Fruit fly (Drosophila melanogaster): ENCODE measurements around the gene SPR.

Gene SPR

DNA sequence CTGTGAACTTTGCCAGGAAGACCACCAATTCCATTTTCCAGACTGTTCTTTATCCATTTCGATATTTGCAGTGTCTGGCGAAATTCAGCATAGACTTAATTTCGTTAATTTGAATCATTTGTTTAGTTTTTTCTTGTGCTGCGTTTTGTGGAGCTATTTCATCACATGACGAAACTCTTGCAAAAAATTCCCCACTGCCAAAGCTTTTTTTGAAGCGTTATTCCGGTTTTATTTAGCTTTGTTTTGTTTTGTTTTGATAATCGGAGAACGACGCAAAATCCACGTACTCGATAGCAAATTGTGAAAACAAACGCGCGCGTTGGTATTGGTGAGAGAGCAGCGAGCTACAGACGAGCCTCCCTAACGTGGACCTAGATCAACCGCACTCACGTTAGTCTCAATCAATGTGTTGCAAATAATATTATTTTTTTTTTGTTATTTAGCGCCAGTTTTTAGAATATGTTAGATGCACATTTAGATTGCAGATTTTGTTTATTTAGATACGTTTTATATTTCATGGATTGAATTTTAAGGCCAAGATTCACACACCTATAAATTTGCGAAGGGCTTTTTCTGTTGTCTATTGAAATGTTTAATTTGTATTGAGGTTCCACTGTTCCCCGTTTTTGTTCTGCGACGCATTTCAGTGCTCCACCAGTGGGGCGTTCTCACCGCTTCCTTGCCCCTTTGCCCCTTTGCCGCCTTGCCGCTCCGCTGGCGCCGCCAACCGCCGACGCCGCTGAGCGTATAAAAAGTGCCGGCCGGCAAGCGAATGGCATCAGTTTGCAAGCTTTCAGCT, 16.5 kb upstream of the SPR start:
- no peak for TF ChIP-seq CTCF (optimal IDR thresholded peaks at IDR 0.05)
- TF ChIP-seq CG8478 (optimal IDR thresholded peaks at IDR 0.05), result no peak

DNA sequence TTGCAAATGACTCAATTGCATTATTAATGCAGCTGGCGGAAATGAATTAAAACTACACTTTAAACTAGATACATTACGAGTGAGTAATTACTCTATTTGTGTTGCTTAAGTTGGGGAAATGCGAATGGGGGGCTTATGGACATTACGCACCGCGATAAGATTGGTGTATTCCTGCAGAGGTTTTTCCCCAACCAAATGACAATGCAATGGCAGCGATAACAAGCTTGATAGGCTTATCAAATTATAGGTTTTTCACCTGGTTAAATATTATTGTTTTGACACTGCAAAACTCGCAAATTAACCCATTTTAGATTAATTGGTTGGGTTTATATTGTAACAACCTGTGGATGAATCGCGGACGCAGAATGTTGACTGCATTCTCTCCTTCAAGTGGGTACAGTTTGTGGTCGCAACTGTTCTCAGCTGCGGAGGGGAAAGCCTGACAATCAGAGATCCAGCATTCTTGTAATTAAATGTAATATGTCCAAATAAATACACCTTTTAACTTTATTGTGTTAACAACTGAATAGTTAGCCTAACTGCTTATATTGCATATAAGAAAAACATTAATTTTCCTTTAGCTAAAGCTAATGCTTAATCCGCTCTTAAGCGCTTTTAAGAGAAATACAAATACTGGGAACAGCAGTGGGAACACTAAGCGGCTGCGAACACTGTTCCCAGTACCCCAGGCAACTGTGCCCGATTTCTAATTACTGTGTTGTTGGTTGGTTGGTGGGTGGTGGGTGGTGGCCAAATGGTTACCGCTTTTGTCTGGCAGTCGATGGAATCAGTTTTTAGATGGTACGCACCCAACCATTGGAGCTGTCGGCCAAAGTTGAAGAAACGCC, 13.6 kb upstream of the SPR start:
- no peak for TF ChIP-seq CTCF (optimal IDR thresholded peaks at IDR 0.05)
- no peak for TF ChIP-seq CG8478 (optimal IDR thresholded peaks at IDR 0.05)

DNA sequence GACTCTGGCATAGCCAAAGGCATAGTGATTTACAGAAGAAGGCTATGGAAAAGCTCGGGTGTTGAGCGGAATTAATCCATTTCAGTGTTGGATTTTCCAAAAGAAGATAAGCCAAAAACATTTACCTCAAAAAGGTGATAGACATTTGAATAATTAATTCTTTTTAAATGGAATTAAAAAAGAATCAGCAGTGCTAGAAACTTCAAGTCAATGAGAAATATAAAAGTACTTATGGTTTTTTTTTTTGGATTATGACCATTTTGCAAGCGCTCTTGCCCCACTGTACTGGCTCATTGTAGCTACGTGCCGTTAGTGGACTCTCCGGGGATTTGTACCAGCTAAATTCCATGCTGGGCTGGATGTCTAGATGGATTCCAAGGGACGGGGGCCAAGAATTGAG, 39.4 kb downstream of the SPR start:
- TF ChIP-seq CG8478 (optimal IDR thresholded peaks at IDR 0.05) (no peak), CTCF (optimal IDR thresholded peaks at IDR 0.05) (no peak)

DNA sequence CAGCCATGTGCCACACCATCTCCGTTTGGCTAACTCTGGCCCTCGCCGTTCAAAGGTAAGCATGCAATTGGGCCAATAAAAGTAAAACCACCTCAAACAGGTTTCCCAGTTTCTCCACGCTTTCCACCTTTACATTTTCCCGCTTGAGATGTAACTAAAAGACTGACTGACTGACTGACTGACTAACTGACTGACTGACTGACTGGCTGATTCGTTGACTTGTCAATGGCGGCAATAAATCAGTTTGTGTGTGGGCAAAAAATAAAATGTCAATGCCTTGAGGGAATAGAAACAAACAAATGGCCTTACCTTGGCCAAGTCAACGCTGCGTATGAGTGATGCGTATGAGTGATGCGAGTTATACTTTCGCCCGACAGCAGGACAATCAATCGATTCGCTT, 40.9 kb downstream of the SPR start:
- TF ChIP-seq CG8478 (optimal IDR thresholded peaks at IDR 0.05) (no peak), CTCF (optimal IDR thresholded peaks at IDR 0.05) (no peak)

DNA sequence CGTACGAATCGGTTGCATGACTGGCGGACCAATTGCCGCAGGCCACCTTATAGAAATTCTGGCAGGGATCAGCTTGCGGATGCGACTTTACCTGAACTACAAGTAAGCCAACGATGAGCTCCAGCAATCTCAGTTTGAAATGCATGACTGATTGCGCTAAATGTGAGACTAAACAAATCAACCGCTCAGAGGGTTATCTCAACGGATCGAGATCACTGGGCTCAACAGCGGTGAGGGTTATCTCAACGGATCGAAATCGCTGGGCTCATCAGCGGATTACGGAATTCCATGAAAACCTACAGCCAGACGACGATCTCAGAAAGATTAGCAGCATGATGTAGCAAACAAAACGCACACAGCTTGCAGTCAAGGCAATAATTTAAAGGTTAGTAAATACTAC, 49.4 kb downstream of the SPR start, which contains the start of gene frma:
frma (minus strand) TSS at position 152 of the 400 bp plus-strand sequence.
- TF ChIP-seq CTCF (optimal IDR thresholded peaks at IDR 0.05), result no peak
- TF ChIP-seq CG8478 (optimal IDR thresholded peaks at IDR 0.05), result no peak

DNA sequence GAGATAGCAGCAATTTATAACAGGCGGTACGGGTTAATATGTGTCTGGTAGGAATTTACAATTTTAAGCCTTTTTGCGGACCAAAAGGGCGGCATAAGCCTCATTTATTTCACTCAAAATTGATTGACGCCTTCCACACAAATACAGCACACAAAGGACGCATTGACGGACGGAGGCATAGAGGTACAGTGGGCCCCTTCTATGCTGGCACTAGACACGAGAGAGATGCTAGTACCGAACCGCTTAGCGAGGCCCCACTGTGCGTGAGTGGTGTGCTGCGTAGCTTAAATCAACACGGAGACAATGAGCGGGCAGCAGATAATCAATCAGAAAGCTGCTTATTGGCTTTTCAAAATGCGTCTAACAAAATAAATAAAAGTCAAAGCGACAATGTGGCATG, 50.3 kb downstream of the SPR start:
- TF ChIP-seq CG8478 (optimal IDR thresholded peaks at IDR 0.05), result no peak
- TF ChIP-seq CTCF (optimal IDR thresholded peaks at IDR 0.05), result no peak

DNA sequence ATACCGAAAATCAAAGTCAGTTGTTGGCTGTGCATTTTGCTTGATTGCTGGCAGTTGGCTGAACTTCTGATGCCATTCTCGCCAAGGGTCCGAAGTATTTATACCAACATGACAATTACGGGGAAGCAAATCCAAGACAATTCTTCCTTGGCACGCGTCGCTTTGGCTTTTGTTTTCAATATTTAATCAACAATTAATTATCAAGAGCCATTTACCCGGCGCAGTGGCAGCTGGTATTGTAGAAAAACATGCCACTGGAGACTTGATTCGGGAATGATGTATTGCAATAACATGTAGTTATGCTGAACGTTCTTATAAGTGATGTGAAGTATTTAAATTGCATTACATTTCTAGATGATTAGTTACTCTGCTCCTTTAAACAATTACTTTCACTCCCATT, 54.7 kb downstream of the SPR start, which contains the start of the genes CG32762 and CG4151:
CG32762 (minus strand) TSS at position 101 of the 400 bp plus-strand sequence.
CG4151 (plus strand) TSS at position 348 of the 400 bp plus-strand sequence.
- TF ChIP-seq CG8478 (optimal IDR thresholded peaks at IDR 0.05), result no peak
- TF ChIP-seq CTCF (optimal IDR thresholded peaks at IDR 0.05), result no peak

DNA sequence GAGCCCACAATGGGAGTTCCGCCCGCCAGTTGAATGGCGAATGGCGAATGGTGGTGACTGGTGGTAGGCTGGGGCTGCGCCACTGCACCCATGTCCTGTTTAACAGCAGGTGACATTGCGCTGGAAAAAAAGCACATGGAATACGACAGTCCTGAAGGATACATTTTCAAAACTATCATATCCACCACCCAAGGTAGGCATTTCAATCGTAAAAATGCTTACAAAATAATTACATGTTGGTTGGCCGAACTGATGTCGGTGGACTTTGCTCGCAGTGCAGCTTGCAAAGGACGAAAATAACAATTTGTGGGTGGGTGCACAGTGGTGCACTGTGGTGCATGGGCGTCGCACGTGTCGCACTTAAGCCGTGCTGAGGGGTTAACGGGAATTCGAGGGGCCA, 57.5 kb downstream of the SPR start:
- TF ChIP-seq CG8478 (optimal IDR thresholded peaks at IDR 0.05) (no peak), CTCF (optimal IDR thresholded peaks at IDR 0.05) (no peak)

DNA sequence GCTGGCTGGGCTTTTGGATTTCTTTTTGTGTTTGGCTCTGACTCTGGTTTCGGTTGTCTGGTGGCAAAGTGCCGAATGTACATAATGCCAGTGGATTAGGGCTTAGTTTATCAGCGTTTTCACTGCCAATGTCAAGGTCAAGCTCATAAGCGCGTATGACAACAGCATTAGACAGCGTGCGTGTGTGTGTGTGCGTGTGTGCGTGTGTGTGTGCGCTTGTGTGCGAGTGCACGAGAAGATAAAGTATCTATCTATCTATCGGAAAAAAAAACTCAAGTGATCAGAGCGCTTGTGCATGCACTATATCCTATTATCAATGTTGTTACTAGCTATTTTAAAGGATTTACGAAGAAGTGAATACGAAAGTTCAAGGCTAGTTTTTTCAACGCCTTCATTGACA, 64.7 kb downstream of the SPR start:
- no peak for TF ChIP-seq CG8478 (optimal IDR thresholded peaks at IDR 0.05)
- no peak for TF ChIP-seq CTCF (optimal IDR thresholded peaks at IDR 0.05)

DNA sequence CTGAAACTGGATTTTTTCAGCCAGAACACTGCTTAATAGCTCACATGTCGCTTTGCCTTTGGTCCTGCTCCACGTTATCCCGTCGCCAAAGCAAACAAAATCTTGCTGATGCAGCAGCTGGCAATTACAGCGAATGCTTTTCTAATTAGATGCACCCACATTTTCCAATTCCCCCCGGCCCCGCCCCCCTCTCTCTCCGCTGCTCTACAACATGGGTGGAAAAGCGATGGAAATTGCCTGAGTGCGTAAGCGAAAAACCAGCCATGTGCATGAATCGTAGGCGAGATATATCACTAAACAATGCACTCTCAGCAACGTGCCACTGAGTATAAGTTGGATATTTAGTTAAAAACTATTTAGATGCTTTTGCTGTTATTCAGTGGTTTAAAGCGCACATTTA, 68.7 kb downstream of the SPR start:
- TF ChIP-seq CG8478 (optimal IDR thresholded peaks at IDR 0.05), result no peak
- TF ChIP-seq CTCF (optimal IDR thresholded peaks at IDR 0.05), result no peak

DNA sequence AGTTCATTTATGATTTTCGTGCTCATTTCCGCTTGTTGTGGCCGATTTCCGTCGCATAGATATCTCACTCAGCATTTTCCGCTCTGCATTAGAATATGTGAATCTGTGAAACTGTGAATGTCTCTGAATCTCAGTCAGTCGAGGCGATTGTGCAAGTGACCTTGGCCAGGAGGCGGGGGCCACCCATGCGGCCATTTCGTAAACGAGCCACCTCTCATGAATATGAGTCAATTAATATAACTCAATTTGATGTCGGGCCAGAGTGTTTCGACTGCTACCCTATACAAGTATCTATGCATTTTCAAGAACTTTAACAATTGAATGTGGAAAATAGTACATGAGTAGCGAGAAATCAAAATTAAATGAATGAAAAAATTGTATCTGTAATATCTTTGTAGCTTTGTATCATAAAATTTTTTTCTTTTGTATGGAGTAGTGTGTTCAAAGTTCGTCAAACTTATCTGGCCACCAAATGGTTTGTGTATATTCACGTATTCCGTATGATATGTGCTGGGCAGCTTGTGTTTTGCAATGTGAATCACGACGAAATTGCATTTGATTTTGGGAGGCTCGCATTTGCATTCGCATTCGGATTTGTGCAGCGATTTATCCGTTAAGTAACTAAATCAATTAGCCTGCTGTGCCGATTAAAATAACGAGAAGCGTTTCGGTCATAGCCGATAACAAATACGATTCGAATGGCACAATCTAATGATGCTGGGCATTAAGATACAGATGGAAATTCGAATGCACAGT, 69.6 kb downstream of the SPR start, which contains the start of gene CG12730:
CG12730 (plus strand) TSS at position 706 of the 756 bp plus-strand sequence.
- TF ChIP-seq CTCF (optimal IDR thresholded peaks at IDR 0.05), result no peak
- TF ChIP-seq CG8478 (optimal IDR thresholded peaks at IDR 0.05), result no peak

DNA sequence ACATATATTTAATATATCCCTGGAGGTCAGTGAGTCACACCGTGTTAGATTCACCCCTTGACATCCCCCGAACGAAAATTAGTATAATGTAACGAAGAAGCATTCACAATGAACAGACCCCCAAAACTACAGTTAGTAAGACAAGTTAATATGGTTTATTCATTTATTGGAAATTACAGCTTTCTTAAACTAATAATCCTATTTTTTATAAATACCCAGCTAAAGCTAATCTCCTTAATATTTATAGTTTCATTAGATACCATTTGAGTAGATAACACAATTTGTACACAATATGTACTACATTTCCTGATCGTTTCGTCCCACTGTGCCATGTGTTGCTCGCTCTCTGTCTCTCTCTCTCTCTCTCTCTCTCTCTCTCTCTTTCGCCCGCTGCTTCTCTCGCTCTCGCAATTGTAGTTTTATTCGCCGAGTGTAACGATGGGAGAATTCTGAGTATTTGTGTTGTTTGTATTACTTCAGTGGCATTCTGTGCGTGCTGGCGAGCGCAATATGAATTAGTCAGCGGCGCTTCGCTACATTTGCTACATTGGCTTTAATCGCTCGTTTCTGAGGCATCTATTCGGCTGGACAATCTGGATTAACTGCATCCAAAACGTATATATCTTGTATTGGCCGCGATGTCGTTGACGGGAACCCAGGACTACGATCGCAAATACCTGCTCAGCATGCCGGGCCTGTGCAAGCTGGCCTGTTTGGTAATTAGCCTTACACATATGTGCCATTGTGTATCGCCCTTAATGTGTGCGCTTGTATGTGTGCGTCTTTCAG, 70.5 kb downstream of the SPR start:
- TF ChIP-seq CTCF (optimal IDR thresholded peaks at IDR 0.05), result no peak
- TF ChIP-seq CG8478 (optimal IDR thresholded peaks at IDR 0.05), result no peak

DNA sequence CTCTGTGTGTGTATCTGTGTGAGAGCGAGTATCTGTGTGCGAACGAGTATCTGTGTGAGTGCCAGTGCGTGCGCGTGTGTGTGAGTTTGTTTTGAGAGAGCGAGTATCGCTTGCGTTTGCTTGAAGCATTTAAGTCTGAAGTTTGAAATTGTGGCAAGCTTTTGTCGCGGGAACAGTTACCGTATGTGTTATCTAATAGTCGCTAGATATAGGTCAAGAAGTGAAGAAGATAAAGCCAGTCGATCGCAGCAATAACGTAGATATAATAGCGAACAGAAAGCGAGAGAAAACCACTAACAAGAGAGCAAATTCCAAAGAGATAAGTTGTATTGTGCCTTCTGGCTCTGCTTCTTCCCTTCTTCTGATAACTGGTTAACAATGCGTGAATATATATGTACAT, 71.7 kb downstream of the SPR start:
- TF ChIP-seq CG8478 (optimal IDR thresholded peaks at IDR 0.05) (no peak), CTCF (optimal IDR thresholded peaks at IDR 0.05) (no peak)

DNA sequence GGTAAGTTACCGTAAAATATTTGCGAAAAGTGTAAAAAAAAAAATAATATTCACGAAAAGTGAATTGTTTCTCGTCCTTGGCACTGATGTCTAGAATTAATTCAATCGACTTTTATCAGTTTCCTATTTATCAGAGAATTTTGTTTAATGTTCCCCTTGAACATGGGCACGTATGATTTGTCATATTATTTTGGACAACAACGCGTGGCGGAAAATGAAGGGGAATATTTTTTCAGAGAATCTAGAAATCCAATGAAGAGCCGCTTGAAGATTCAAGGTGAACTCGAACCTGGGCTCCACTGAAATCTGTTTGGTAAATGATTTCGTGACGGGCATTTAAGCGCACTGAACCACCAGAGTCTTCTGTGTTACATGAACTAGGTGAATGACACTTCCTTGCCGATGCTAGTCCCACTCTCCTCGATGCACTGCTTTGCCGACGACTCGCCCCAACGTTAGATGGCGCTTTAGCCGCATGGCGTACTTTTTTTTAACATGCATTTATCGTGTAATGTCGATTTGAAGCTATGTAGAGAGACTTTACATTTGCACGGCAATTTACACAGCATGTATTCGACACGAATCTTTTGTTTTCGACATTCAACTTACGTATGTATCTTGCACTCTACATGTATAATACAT, 77.9 kb downstream of the SPR start:
- no peak for TF ChIP-seq CG8478 (optimal IDR thresholded peaks at IDR 0.05)
- peak; percentile 98 to 100 for TF ChIP-seq CTCF (optimal IDR thresholded peaks at IDR 0.05)

Data from S2 (cell line).